Fruit fly (Drosophila melanogaster): ENCODE data around the gene hoe1.
A peak's percentile ranks its signal among the peaks of the same experiment; 100 is the strongest.

hoe1 gene

dm6 chr2L:4898165-4898564, 34.0 kb downstream of the hoe1 start (continued):
- TF ChIP-seq Trl (optimal IDR thresholded peaks at IDR 0.05) (no peak), Trl (GFP tag; optimal IDR thresholded peaks at IDR 0.05) (no peak), bab2 (GFP tag; optimal IDR thresholded peaks at IDR 0.05) (no peak), sd (tag; optimal IDR thresholded peaks at IDR 0.05) (peak; percentile 79), Ptx1 (GFP tag; IDR thresholded peaks at IDR 0.05) (no peak), CG15011 (GFP tag; optimal IDR thresholded peaks at IDR 0.05) (no peak), so (GFP tag; IDR thresholded peaks at IDR 0.05) (0 out of 3 replicates have a peak, but pooled peaks have one; percentile 43), Ravus (GFP tag; IDR thresholded peaks at IDR 0.05) (no peak), Hand (GFP tag; optimal IDR thresholded peaks at IDR 0.05) (no peak), otp (GFP tag; IDR thresholded peaks at IDR 0.05) (no peak), CG7372 (GFP tag; IDR thresholded peaks at IDR 0.05) (peak; percentile 39; the same call in 1 of the 2 replicates), Kr (GFP tag; optimal IDR thresholded peaks at IDR 0.05) (no peak), fru (optimal IDR thresholded peaks at IDR 0.05) (no peak), aop (GFP tag; IDR thresholded peaks at IDR 0.05) (no peak), CG33557 (GFP tag; optimal IDR thresholded peaks at IDR 0.05) (no peak), Eip74EF (GFP tag; optimal IDR thresholded peaks at IDR 0.05) (no peak), Blimp-1 (GFP tag; optimal IDR thresholded peaks at IDR 0.05) (peak; percentile 30), sens (GFP tag) (peak; percentile 24), sr (GFP tag; IDR thresholded peaks at IDR 0.05) (peak; percentile 82), pb (GFP tag; optimal IDR thresholded peaks at IDR 0.05) (no peak), mirr (GFP tag; optimal IDR thresholded peaks at IDR 0.05) (no peak), cas (GFP tag; IDR thresholded peaks at IDR 0.05) (no peak), CG10979 (tag; optimal IDR thresholded peaks at IDR 0.05) (no peak), Doc3 (GFP tag; IDR thresholded peaks at IDR 0.05; ENCODE audit: partially characterized antibody) (no peak), pum (GFP tag; optimal IDR thresholded peaks at IDR 0.05) (no peak), CG12104 (GFP tag; optimal IDR thresholded peaks at IDR 0.05) (no peak), tll (GFP tag; optimal IDR thresholded peaks at IDR 0.05) (no peak), CG4328 (GFP tag; optimal IDR thresholded peaks at IDR 0.05) (no peak), da (GFP tag; optimal IDR thresholded peaks at IDR 0.05) (no peak), CG5245 (GFP tag; optimal IDR thresholded peaks at IDR 0.05) (no peak), CG3838 (GFP tag; optimal IDR thresholded peaks at IDR 0.05) (no peak), pzg (GFP tag; optimal IDR thresholded peaks at IDR 0.05) (no peak), HLH3B (GFP tag; IDR thresholded peaks at IDR 0.05) (no peak), CG1602 (GFP tag; optimal IDR thresholded peaks at IDR 0.05) (no peak), Dfd (GFP tag; optimal IDR thresholded peaks at IDR 0.05) (no peak), zen (tag; optimal IDR thresholded peaks at IDR 0.05) (no peak), CG4404 (GFP tag; IDR thresholded peaks at IDR 0.05) (no peak), Usf (GFP tag; optimal IDR thresholded peaks at IDR 0.05) (no peak), CG18262 (tag; optimal IDR thresholded peaks at IDR 0.05) (no peak), nau (GFP tag; optimal IDR thresholded peaks at IDR 0.05) (no peak), CG13424 (tag; optimal IDR thresholded peaks at IDR 0.05) (no peak), CG18476 (GFP tag; optimal IDR thresholded peaks at IDR 0.05) (no peak), abd-A (tag; optimal IDR thresholded peaks at IDR 0.05) (no peak), CG2120 (GFP tag; optimal IDR thresholded peaks at IDR 0.05) (no peak), CG1792 (GFP tag; optimal IDR thresholded peaks at IDR 0.05) (no peak), CG11695 (GFP tag; IDR thresholded peaks at IDR 0.05) (no peak), CG2889 (GFP tag; IDR thresholded peaks at IDR 0.05) (no peak), CG17186 (GFP tag; optimal IDR thresholded peaks at IDR 0.05) (no peak), Lim3 (GFP tag; IDR thresholded peaks at IDR 0.05) (no peak), CG6683 (GFP tag; optimal IDR thresholded peaks at IDR 0.05) (no peak), CTCF (GFP tag; optimal IDR thresholded peaks at IDR 0.05) (no peak), CG3995 (GFP tag; optimal IDR thresholded peaks at IDR 0.05) (no peak), gcm (GFP tag; optimal IDR thresholded peaks at IDR 0.05) (peak; percentile 49)

All from whole organism, embryonic.